3 fruit fly cellular contexts compared by ENCODE assay signal in genomic region chr3L:10857515-10858023, dm6.
TF ChIP-seq lines count a peak whose summit lies in the region.

No protein-coding gene starts in this region.

TF ChIP-seq in whole organism, embryonic, 481 proteins besides CTCF, POLR2A, EP300 and RAD21 (continued from another document and continues in another):
- TF ChIP-seq pan (optimal IDR thresholded peaks at IDR 0.05; lab: Kevin White, UChicago) (no peak), pan (GFP tag; optimal IDR thresholded peaks at IDR 0.05 in 1 of 2, IDR thresholded peaks at IDR 0.05 in 1 of 2) (peak in 1 of 2 experiments; percentile 60), Ssrp (tag; optimal IDR thresholded peaks at IDR 0.05; lab: Kevin White, UChicago) (no peak), CG4282 (GFP tag; optimal IDR thresholded peaks at IDR 0.05; lab: Kevin White, UChicago) (peak; percentile 30), tll (GFP tag; optimal IDR thresholded peaks at IDR 0.05; lab: Kevin White, UChicago) (peak in 1 of 2 experiments; percentile 93), phol (tag; optimal IDR thresholded peaks at IDR 0.05; lab: Kevin White, UChicago) (no peak), Vsx1 (GFP tag; optimal IDR thresholded peaks at IDR 0.05; lab: Kevin White, UChicago) (no peak), lola (GFP tag; optimal IDR thresholded peaks at IDR 0.05; lab: Kevin White, UChicago) (no peak), CG17361 (GFP tag; IDR thresholded peaks at IDR 0.05; lab: Robert Waterston, UW) (no peak), MBD-R2 (GFP tag; IDR thresholded peaks at IDR 0.05; lab: Robert Waterston, UW) (peak; percentile 27; the same call in 1 of the 2 replicates), CG2199 (GFP tag; IDR thresholded peaks at IDR 0.05; lab: Robert Waterston, UW) (peak; percentile 95; the same call in 2 of the 3 replicates), bab2 (GFP tag; optimal IDR thresholded peaks at IDR 0.05; lab: Kevin White, UChicago) (peak; percentile 42), Usf (GFP tag; optimal IDR thresholded peaks at IDR 0.05; lab: Kevin White, UChicago) (no peak), bowl (GFP tag; IDR thresholded peaks at IDR 0.05; lab: Robert Waterston, UW) (no peak), Opbp (GFP tag; IDR thresholded peaks at IDR 0.05; lab: Robert Waterston, UW; ENCODE audit: partially characterized antibody) (peak; percentile 71), CG16813 (GFP tag; IDR thresholded peaks at IDR 0.05; lab: Robert Waterston, UW; ENCODE audit: partially characterized antibody) (peak; percentile 50; the same call in 2 of the 3 replicates), slp2 (GFP tag; optimal IDR thresholded peaks at IDR 0.05; lab: Kevin White, UChicago) (peak; percentile 7), CG8281 (tag; optimal IDR thresholded peaks at IDR 0.05; lab: Kevin White, UChicago) (no peak), lmd (GFP tag; IDR thresholded peaks at IDR 0.05; lab: Robert Waterston, UW) (no peak), gfzf (GFP tag; optimal IDR thresholded peaks at IDR 0.05; lab: Kevin White, UChicago) (no peak), CG18619 (GFP tag; optimal IDR thresholded peaks at IDR 0.05; lab: Kevin White, UChicago) (no peak), Meics (GFP tag; optimal IDR thresholded peaks at IDR 0.05; lab: Kevin White, UChicago) (peak; percentile 47), tio (GFP tag; optimal IDR thresholded peaks at IDR 0.05; lab: Kevin White, UChicago) (no peak), CG12071 (GFP tag; optimal IDR thresholded peaks at IDR 0.05; lab: Kevin White, UChicago) (peak; percentile 26), da (GFP tag; optimal IDR thresholded peaks at IDR 0.05; lab: Kevin White, UChicago) (no peak), CG10543 (GFP tag; optimal IDR thresholded peaks at IDR 0.05; lab: Kevin White, UChicago) (peak; percentile 78), CG32767 (GFP tag; IDR thresholded peaks at IDR 0.05; lab: Robert Waterston, UW) (peak; percentile 81), Dip3 (GFP tag; optimal IDR thresholded peaks at IDR 0.05; lab: Kevin White, UChicago) (peak; percentile 46), eve (GFP tag; optimal IDR thresholded peaks at IDR 0.05; lab: Kevin White, UChicago) (no peak), hkb (optimal IDR thresholded peaks at IDR 0.05; lab: Kevin White, UChicago) (no peak), hkb (GFP tag; IDR thresholded peaks at IDR 0.05; lab: Robert Waterston, UW) (peak; percentile 47; the same call in 1 of the 2 replicates), Mad (GFP tag; optimal IDR thresholded peaks at IDR 0.05; lab: Kevin White, UChicago) (peak; percentile 34), CG8290 (GFP tag; optimal IDR thresholded peaks at IDR 0.05; lab: Kevin White, UChicago) (no peak), CG8290 (tag; optimal IDR thresholded peaks at IDR 0.05; lab: Kevin White, UChicago) (peak; percentile 19 to 84), CG8388 (GFP tag; optimal IDR thresholded peaks at IDR 0.05; lab: Kevin White, UChicago) (peak; percentile 5), D (optimal IDR thresholded peaks at IDR 0.05; lab: Kevin White, UChicago) (peak; percentile 39), D (GFP tag; optimal IDR thresholded peaks at IDR 0.05; lab: Kevin White, UChicago) (peak; percentile 18), grn (GFP tag; optimal IDR thresholded peaks at IDR 0.05; lab: Kevin White, UChicago) (no peak), CG9215 (GFP tag; IDR thresholded peaks at IDR 0.05; lab: Robert Waterston, UW) (no peak), Antp (GFP tag; optimal IDR thresholded peaks at IDR 0.05; lab: Kevin White, UChicago) (peak; percentile 39), abd-A (tag; optimal IDR thresholded peaks at IDR 0.05; lab: Kevin White, UChicago) (peak; percentile 100), nerfin-2 (GFP tag; IDR thresholded peaks at IDR 0.05; lab: Robert Waterston, UW; ENCODE audit: partially characterized antibody) (no peak), CG6854 (GFP tag; optimal IDR thresholded peaks at IDR 0.05; lab: Kevin White, UChicago) (peak; percentile 53), ci (GFP tag; IDR thresholded peaks at IDR 0.05; lab: Robert Waterston, UW) (peak; percentile 84)

TF ChIP-seq in whole organism, prepupa, 60 proteins besides CTCF, POLR2A, EP300 and RAD21 (continued from another document):
- TF ChIP-seq dsx (GFP tag; optimal IDR thresholded peaks at IDR 0.05; lab: Kevin White, UChicago; ENCODE audit: poor library complexity, severe bottlenecking) = peak; percentile 61
- peak; percentile 66 for TF ChIP-seq CG15336 (GFP tag; IDR thresholded peaks at IDR 0.05; lab: Robert Waterston, UW)
- TF ChIP-seq CG3919 (GFP tag; optimal IDR thresholded peaks at IDR 0.05; lab: Kevin White, UChicago) = peak; percentile 40
- no peak for TF ChIP-seq OdsH (GFP tag; optimal IDR thresholded peaks at IDR 0.05; lab: Kevin White, UChicago)
- TF ChIP-seq CG6854 (GFP tag; optimal IDR thresholded peaks at IDR 0.05; lab: Kevin White, UChicago) = peak; percentile 25
- TF ChIP-seq CG10669 (GFP tag; optimal IDR thresholded peaks at IDR 0.05; lab: Kevin White, UChicago) = peak; percentile 0
- TF ChIP-seq eg (GFP tag; IDR thresholded peaks at IDR 0.05; lab: Robert Waterston, UW) = peak; percentile 64
- TF ChIP-seq Met (GFP tag; optimal IDR thresholded peaks at IDR 0.05; lab: Kevin White, UChicago) = peak; percentile 66
- no peak for TF ChIP-seq net (GFP tag; optimal IDR thresholded peaks at IDR 0.05; lab: Kevin White, UChicago)
- peak; percentile 17; the same call in 1 of the 2 replicates for TF ChIP-seq Gug (GFP tag; IDR thresholded peaks at IDR 0.05; lab: Robert Waterston, UW)
- peak; percentile 24 for TF ChIP-seq CG3032 (tag; optimal IDR thresholded peaks at IDR 0.05; lab: Kevin White, UChicago)
- peak; percentile 74 for TF ChIP-seq CG6163 (GFP tag; IDR thresholded peaks at IDR 0.05; lab: Robert Waterston, UW)
- no peak for TF ChIP-seq fd85E (GFP tag; optimal IDR thresholded peaks at IDR 0.05; lab: Kevin White, UChicago)
- TF ChIP-seq CG11762 (GFP tag; optimal IDR thresholded peaks at IDR 0.05; lab: Kevin White, UChicago; ENCODE audit: insufficient read depth) = peak; percentile 21
- TF ChIP-seq spab (GFP tag; optimal IDR thresholded peaks at IDR 0.05; lab: Kevin White, UChicago) = no peak
- TF ChIP-seq Sox14 (GFP tag; optimal IDR thresholded peaks at IDR 0.05; lab: Kevin White, UChicago) = peak; percentile 74
- no peak; the same call in 1 of the 2 replicates for TF ChIP-seq CG11294 (GFP tag; IDR thresholded peaks at IDR 0.05; lab: Robert Waterston, UW)
- peak; percentile 37 for TF ChIP-seq vri (GFP tag; optimal IDR thresholded peaks at IDR 0.05; lab: Kevin White, UChicago)
- peak; percentile 62 to 69 for TF ChIP-seq ss (GFP tag; optimal IDR thresholded peaks at IDR 0.05; lab: Kevin White, UChicago)
- peak; percentile 31 for TF ChIP-seq CG16779 (tag; optimal IDR thresholded peaks at IDR 0.05; lab: Kevin White, UChicago)
- no peak for TF ChIP-seq CG7368 (GFP tag; optimal IDR thresholded peaks at IDR 0.05; lab: Kevin White, UChicago)
- peak; percentile 85 for TF ChIP-seq Eip93F (GFP tag; optimal IDR thresholded peaks at IDR 0.05; lab: Kevin White, UChicago)
- TF ChIP-seq salr (GFP tag; optimal IDR thresholded peaks at IDR 0.05; lab: Kevin White, UChicago) = peak in 1 of 2 experiments; percentile 31
- TF ChIP-seq Blimp-1 (GFP tag; optimal IDR thresholded peaks at IDR 0.05; lab: Kevin White, UChicago) = peak; percentile 28
- peak; percentile 34 for TF ChIP-seq CG34406 (GFP tag; optimal IDR thresholded peaks at IDR 0.05; lab: Kevin White, UChicago)

TF ChIP-seq in whole organism, wandering third instar larva, 38 proteins besides CTCF, POLR2A, EP300 and RAD21 (continued from another document):
- TF ChIP-seq lola (GFP tag; optimal IDR thresholded peaks at IDR 0.05; lab: Kevin White, UChicago) = no peak
- TF ChIP-seq ey (GFP tag; optimal IDR thresholded peaks at IDR 0.05; lab: Kevin White, UChicago) = no peak
- peak; percentile 50 for TF ChIP-seq br (GFP tag; optimal IDR thresholded peaks at IDR 0.05; lab: Kevin White, UChicago)
- peak in 1 of 2 experiments; percentile 72 for TF ChIP-seq foxo (GFP tag; optimal IDR thresholded peaks at IDR 0.05; lab: Kevin White, UChicago)
- TF ChIP-seq Dif (GFP tag; optimal IDR thresholded peaks at IDR 0.05; lab: Kevin White, UChicago; ENCODE audit: partially characterized antibody) = peak; percentile 69
- peak; percentile 49 for TF ChIP-seq Jra (GFP tag; optimal IDR thresholded peaks at IDR 0.05; lab: Kevin White, UChicago)
